Worm (Caenorhabditis elegans): Measurements from ENCODE around the gene F38B6.7.

DNA sequence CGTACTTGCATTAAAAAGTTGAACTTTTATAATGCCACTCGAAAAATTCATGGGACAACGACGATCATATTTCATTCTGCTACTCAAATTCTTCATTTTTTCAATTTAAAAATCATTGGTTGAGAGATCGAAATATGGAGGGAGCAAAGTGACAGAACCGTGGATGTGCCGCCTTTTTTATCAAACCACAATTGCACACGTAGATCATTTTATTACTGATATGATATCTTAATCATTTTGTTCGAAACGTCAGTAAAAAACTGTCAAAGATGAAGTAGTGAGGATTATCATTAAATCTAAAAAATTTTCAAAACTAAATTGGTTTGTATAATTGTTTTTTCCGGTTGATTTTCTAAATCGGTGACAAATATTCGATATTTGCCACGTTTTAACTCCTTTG, 44.0 kb downstream of the F38B6.7 start:
- TF ChIP-seq ama-1 (optimal IDR thresholded peaks at IDR 0.05) (no peak), lin-13 (GFP tag; optimal IDR thresholded peaks at IDR 0.05) (no peak), cey-2 (tag; optimal IDR thresholded peaks at IDR 0.05; ENCODE audit: borderline replicate concordance, insufficient read depth) (no peak), fkh-10 (GFP tag; optimal IDR thresholded peaks at IDR 0.05) (no peak), ceh-28 (tag; optimal IDR thresholded peaks at IDR 0.05) (no peak), ztf-11 (tag; optimal IDR thresholded peaks at IDR 0.05) (no peak), unc-62 (GFP tag; optimal IDR thresholded peaks at IDR 0.05 in 1 of 2) (peak in 1 of 2 experiments; percentile 34), unc-62 (tag; optimal IDR thresholded peaks at IDR 0.05) (no peak)

Data from whole organism, L4 larva.